Worm (Caenorhabditis elegans) whole organism, L3 larva: ENCODE measurements around the gene Y53F4B.20.

ENCODE experiments used
- ZK546.5 ChIP-seq: sonication (generic microtip); optimal IDR thresholded peaks from 2 replicates; lab custom pipeline; 2017; ENCODE audit warnings: missing biosample characterization, missing genetic modification characterization
- aly-2 ChIP-seq: fragments of 150-350 bp; optimal IDR thresholded peaks from 2 replicates; lab custom pipeline; 2014; ENCODE audit warnings: missing biosample characterization, missing genetic modification characterization
- ama-1 ChIP-seq: fragments of 150-350 bp; optimal IDR thresholded peaks from 2 replicates; lab custom pipeline; 2018
- ceh-28 ChIP-seq: fragments of 150-350 bp; optimal IDR thresholded peaks from 2 replicates; lab custom pipeline; 2014; ENCODE audit warnings: missing biosample characterization, missing genetic modification reagents, missing genetic modification characterization
- ceh-9 ChIP-seq: sonication (generic microtip); optimal IDR thresholded peaks from 2 replicates; lab custom pipeline; 2018; ENCODE audit warnings: missing biosample characterization, missing genetic modification characterization
- daf-12 ChIP-seq: fragments of 150-350 bp; optimal IDR thresholded peaks from 2 replicates; lab custom pipeline; 2014; ENCODE audit warnings: missing biosample characterization, missing genetic modification reagents, missing genetic modification characterization
- egl-27 ChIP-seq: sonication (generic microtip); optimal IDR thresholded peaks from 4 replicates; lab custom pipeline; 2017; ENCODE audit warnings: missing biosample characterization, missing genetic modification reagents, missing genetic modification characterization
- egl-5 ChIP-seq: fragments of 150-350 bp; optimal IDR thresholded peaks from 2 replicates; lab custom pipeline; 2017; ENCODE audit warnings: missing biosample characterization, missing genetic modification reagents, missing genetic modification characterization, inconsistent platforms
- elt-1 ChIP-seq: fragments of 150-350 bp; optimal IDR thresholded peaks from 2 replicates; lab custom pipeline; 2014; ENCODE audit warnings: missing biosample characterization, missing genetic modification characterization
- elt-2 ChIP-seq: sonication (generic microtip); optimal IDR thresholded peaks from 2 replicates; lab custom pipeline; 2016; ENCODE audit warnings: missing genetic modification reagents, mild to moderate bottlenecking, missing genetic modification characterization, missing compliant biosample characterization
- elt-3 ChIP-seq, 3 experiments: fragments of 150-350 bp in 1 of 3; sonication (generic microtip) in 2 of 3; optimal IDR thresholded peaks; 2 replicates in 2 of 3; 4 replicates in 1 of 3; lab custom pipeline; 2014 to 2017; ENCODE audit warnings: missing biosample characterization in 3 of 3, missing genetic modification characterization in 3 of 3
- fkh-10 ChIP-seq: sonication (generic microtip); optimal IDR thresholded peaks from 2 replicates; lab custom pipeline; 2017; ENCODE audit warnings: missing biosample characterization, missing genetic modification reagents, missing genetic modification characterization
- fkh-2 ChIP-seq: fragments of 150-350 bp; optimal IDR thresholded peaks from 2 replicates; lab custom pipeline; 2014; ENCODE audit warnings: missing biosample characterization, missing genetic modification reagents, missing genetic modification characterization
- hmg-11 ChIP-seq: sonication (generic microtip); optimal IDR thresholded peaks from 2 replicates; lab custom pipeline; 2016; ENCODE audit warnings: missing genetic modification characterization, missing compliant biosample characterization
- lin-39 ChIP-seq: fragments of 150-350 bp; optimal IDR thresholded peaks from 2 replicates; lab custom pipeline; 2018; ENCODE audit warnings: missing biosample characterization, missing genetic modification reagents, missing genetic modification characterization
- lsy-12 ChIP-seq: sonication (generic microtip); optimal IDR thresholded peaks from 2 replicates; lab custom pipeline; 2016; ENCODE audit warnings: mild to moderate bottlenecking, missing genetic modification characterization, missing compliant biosample characterization
- mdl-1 ChIP-seq: fragments of 150-350 bp; optimal IDR thresholded peaks from 2 replicates; lab custom pipeline; 2014; ENCODE audit warnings: missing biosample characterization, missing genetic modification characterization
- mml-1 ChIP-seq: fragments of 150-350 bp; sonication (generic microtip); optimal IDR thresholded peaks from 3 replicates; lab custom pipeline; 2014; ENCODE audit warnings: missing biosample characterization, missing genetic modification characterization
- nhr-11 ChIP-seq: fragments of 150-350 bp; optimal IDR thresholded peaks from 2 replicates; lab custom pipeline; 2014; ENCODE audit warnings: missing biosample characterization, missing genetic modification characterization
- nhr-12 ChIP-seq: fragments of 150-350 bp; optimal IDR thresholded peaks from 2 replicates; lab custom pipeline; 2014; ENCODE audit warnings: missing biosample characterization, missing genetic modification characterization
- nhr-25 ChIP-seq: sonication (generic microtip); optimal IDR thresholded peaks from 2 replicates; lab custom pipeline; 2017; ENCODE audit warnings: missing biosample characterization, missing genetic modification characterization
- nhr-28 ChIP-seq: fragments of 150-350 bp; optimal IDR thresholded peaks from 2 replicates; lab custom pipeline; 2014; ENCODE audit warnings: missing biosample characterization, missing genetic modification characterization
- nhr-43 ChIP-seq: sonication (generic microtip); optimal IDR thresholded peaks from 2 replicates; lab custom pipeline; 2016; ENCODE audit warnings: mild to moderate bottlenecking, missing genetic modification characterization, missing compliant biosample characterization; ENCODE audit not compliant: poor library complexity, severe bottlenecking
- nhr-76 ChIP-seq: fragments of 150-350 bp; sonication (generic microtip); optimal IDR thresholded peaks from 5 replicates; lab custom pipeline; 2014; ENCODE audit warnings: missing biosample characterization, missing genetic modification characterization
- nhr-77 ChIP-seq: fragments of 150-350 bp; optimal IDR thresholded peaks from 2 replicates; lab custom pipeline; 2014; ENCODE audit warnings: missing biosample characterization, missing genetic modification characterization
- pha-4 ChIP-seq: fragments of 150-350 bp; optimal IDR thresholded peaks from 2 replicates; lab custom pipeline; 2014; ENCODE audit warnings: missing biosample characterization, missing genetic modification reagents, missing genetic modification characterization
- pqm-1 ChIP-seq: fragments of 150-350 bp; optimal IDR thresholded peaks from 2 replicates; lab custom pipeline; 2017; ENCODE audit warnings: missing biosample characterization, missing genetic modification characterization, inconsistent platforms
- sea-2 ChIP-seq: fragments of 150-350 bp; sonication (generic microtip); optimal IDR thresholded peaks from 4 replicates; lab custom pipeline; 2014; ENCODE audit warnings: missing biosample characterization, missing genetic modification reagents, missing genetic modification characterization
- skn-1 ChIP-seq: fragments of 150-350 bp; optimal IDR thresholded peaks from 2 replicates; lab custom pipeline; 2014; ENCODE audit warnings: missing biosample characterization, missing genetic modification characterization
- tbx-2 ChIP-seq: sonication (generic microtip); optimal IDR thresholded peaks from 2 replicates; lab custom pipeline; 2016; ENCODE audit warnings: mild to moderate bottlenecking, missing genetic modification characterization, missing compliant biosample characterization
- unc-62 ChIP-seq: fragments of 150-350 bp; sonication (generic microtip); optimal IDR thresholded peaks from 4 replicates; lab custom pipeline; 2014; ENCODE audit warnings: missing biosample characterization, missing genetic modification reagents, missing genetic modification characterization
- zag-1 ChIP-seq: fragments of 150-350 bp; optimal IDR thresholded peaks from 2 replicates; lab custom pipeline; 2014; ENCODE audit warnings: missing biosample characterization, missing genetic modification characterization
- ztf-4 ChIP-seq: fragments of 150-350 bp; optimal IDR thresholded peaks from 2 replicates; lab custom pipeline; 2014; ENCODE audit warnings: missing biosample characterization, missing genetic modification characterization

The Y53F4B.20 gene

ce11 chrII:15084170-15084569 lies at the start of gene Y53F4B.20:
Gene Y53F4B.20 (plus strand): TSS chrII:15084470.
- TF ChIP-seq nhr-25 (tag; lab: Kevin White, UChicago): no peak
- no peak for TF ChIP-seq egl-5 (tag; lab: Kevin White, UChicago)

- TF ChIP-seq fkh-2 (tag; lab: Kevin White, UChicago) (no peak), tbx-2 (tag; lab: Kevin White, UChicago) (no peak), nhr-11 (tag; lab: Kevin White, UChicago) (no peak), ZK546.5 (tag; lab: Kevin White, UChicago) (no peak), mml-1 (tag; lab: Kevin White, UChicago) (no peak), ceh-28 (no peak), nhr-76 (tag; lab: Kevin White, UChicago) (no peak), mdl-1 (tag; lab: Kevin White, UChicago) (no peak), lsy-12 (no peak), nhr-77 (no peak)
These were observed 46.5 kb upstream of the Y53F4B.20 start, which contains the start of gene Y53F4B.14 for ce11 chrII:15037782-15038181. Gene Y53F4B.14 (plus strand): TSS chrII:15037991.

ce11 chrII:15039104-15039503 lies 45.2 kb upstream of the Y53F4B.20 start, which contains the start of gene trip-4:
Gene trip-4 (plus strand): TSS chrII:15039404.
- TF ChIP-seq nhr-11 (tag; lab: Kevin White, UChicago) (no peak), hmg-11 (tag; lab: Kevin White, UChicago) (no peak), nhr-12 (tag; lab: Kevin White, UChicago) (no peak), daf-12 (tag; lab: Kevin White, UChicago) (no peak), zag-1 (no peak), pha-4 (tag; lab: Kevin White, UChicago) (no peak), egl-5 (tag; lab: Kevin White, UChicago) (no peak), ztf-4 (tag; lab: Kevin White, UChicago) (no peak), elt-1 (no peak), unc-62 (GFP tag; lab: Kevin White, UChicago) (no peak), sea-2 (GFP tag; lab: Kevin White, UChicago) (no peak), nhr-28 (tag; lab: Kevin White, UChicago) (no peak), ceh-9 (tag; lab: Kevin White, UChicago) (no peak)

- TF ChIP-seq fkh-10 (GFP tag; lab: Kevin White, UChicago) (no peak), elt-3 (tag; optimal IDR thresholded peaks at IDR 0.05; lab: Kevin White, UChicago) (no peak), ceh-9 (tag; lab: Kevin White, UChicago) (no peak), nhr-12 (tag; lab: Kevin White, UChicago) (no peak), pqm-1 (tag; lab: Kevin White, UChicago) (no peak), nhr-43 (tag; lab: Kevin White, UChicago) (no peak), ama-1 (no peak)
These were observed 42.0 kb upstream of the Y53F4B.20 start for ce11 chrII:15042310-15042709.

- TF ChIP-seq lin-39 (tag; lab: Kevin White, UChicago): peak; percentile 50
These were observed 41.5 kb upstream of the Y53F4B.20 start for ce11 chrII:15042783-15043182.

- TF ChIP-seq fkh-10 (GFP tag; lab: Kevin White, UChicago): no peak
- TF ChIP-seq egl-27 (tag; lab: Kevin White, UChicago): no peak
- no peak for TF ChIP-seq aly-2
- no peak for TF ChIP-seq tbx-2 (tag; lab: Kevin White, UChicago)
- TF ChIP-seq nhr-77: no peak
- no peak for TF ChIP-seq hmg-11 (tag; lab: Kevin White, UChicago)
- TF ChIP-seq skn-1 (tag; lab: Kevin White, UChicago): no peak
- TF ChIP-seq elt-2 (tag; lab: Kevin White, UChicago): no peak
- TF ChIP-seq, all 47 proteins: peak for 0
These were observed 26.0 kb upstream of the Y53F4B.20 start, which contains the start of gene Y53F4B.17 for ce11 chrII:15058282-15058681. Gene Y53F4B.17 (plus strand): TSS chrII:15058656.
